Fruit fly (Drosophila melanogaster): ENCODE data around the gene srw.

- TF ChIP-seq sob (GFP tag; IDR thresholded peaks at IDR 0.05) (no peak), Taf1 (GFP tag; IDR thresholded peaks at IDR 0.05) (no peak), CG7372 (GFP tag; IDR thresholded peaks at IDR 0.05) (no peak), sens-2 (GFP tag; IDR thresholded peaks at IDR 0.05) (no peak), CG18476 (GFP tag; optimal IDR thresholded peaks at IDR 0.05) (no peak), disco-r (GFP tag; optimal IDR thresholded peaks at IDR 0.05) (no peak)
These were observed 29.5 kb downstream of the srw start for dm6 chr3L:4253611-4254300.
